Worm (Caenorhabditis elegans) whole organism, early embryonic: ENCODE results near the gene K11D12.11.

Experiments used
- B0310.2 ChIP-seq: sonication (generic microtip); optimal IDR thresholded peaks from 2 replicates; lab custom pipeline; 2016; ENCODE audit warnings: mild to moderate bottlenecking, missing genetic modification characterization, missing compliant biosample characterization
- F13C5.2 ChIP-seq: sonication (generic microtip); optimal IDR thresholded peaks from 2 replicates; lab custom pipeline; 2017; ENCODE audit warnings: mild to moderate bottlenecking, missing genetic modification characterization, inconsistent platforms, missing compliant biosample characterization
- aly-1 ChIP-seq: sonication (generic microtip); optimal IDR thresholded peaks from 2 replicates; lab custom pipeline; 2016; ENCODE audit warnings: missing genetic modification characterization, missing compliant biosample characterization
- ama-1 ChIP-seq: fragments of 150-350 bp; optimal IDR thresholded peaks from 2 replicates; lab custom pipeline; 2014
- ceh-13 ChIP-seq: fragments of 200-800 bp; sonication (Bioruptor generic); optimal IDR thresholded peaks from 2 replicates; lab custom pipeline; 2018; ENCODE audit warnings: mild to moderate bottlenecking, missing genetic modification characterization, missing compliant biosample characterization
- ceh-36 ChIP-seq: sonication (generic microtip); optimal IDR thresholded peaks from 2 replicates; lab custom pipeline; 2016; ENCODE audit warnings: missing genetic modification characterization, inconsistent platforms, missing compliant biosample characterization
- ets-7 ChIP-seq: sonication (generic microtip); optimal IDR thresholded peaks from 2 replicates; lab custom pipeline; 2016; ENCODE audit warnings: missing genotype, missing genetic modification characterization, missing compliant biosample characterization
- flt-1 ChIP-seq: fragments of 200-800 bp; sonication (Bioruptor generic); IDR thresholded peaks from 2 replicates; pipeline ENCODE4 v1.3.6; 2022; ENCODE audit warnings: missing genetic modification characterization, missing compliant biosample characterization
- hmbx-1 ChIP-seq: sonication (generic microtip); optimal IDR thresholded peaks from 2 replicates; lab custom pipeline; 2016; ENCODE audit warnings: mild to moderate bottlenecking, missing genetic modification characterization, missing compliant biosample characterization
- hmg-4 ChIP-seq: fragments of 200-800 bp; sonication (Bioruptor generic); optimal IDR thresholded peaks from 2 replicates; lab custom pipeline; 2018; ENCODE audit warnings: mild to moderate bottlenecking, missing genetic modification characterization, missing compliant biosample characterization
- hnd-1 ChIP-seq: sonication (generic microtip); optimal IDR thresholded peaks from 2 replicates; lab custom pipeline; 2016; ENCODE audit warnings: missing genetic modification characterization, missing compliant biosample characterization
- pes-1 ChIP-seq: fragments of 200-800 bp; sonication (Bioruptor generic); IDR thresholded peaks from 2 replicates; pipeline ENCODE4 v1.3.6; 2022; ENCODE audit warnings: missing genetic modification reagents, missing genetic modification characterization, missing compliant biosample characterization
- scrt-1 ChIP-seq: fragments of 200-800 bp; sonication (Bioruptor generic); IDR thresholded peaks from 2 replicates; pipeline ENCODE4 v1.3.6; 2022; ENCODE audit warnings: missing genetic modification characterization, missing compliant biosample characterization
- sea-1 ChIP-seq: fragments of 200-800 bp; sonication (Bioruptor generic); conservative IDR thresholded peaks from 2 replicates; pipeline ENCODE4 v1.3.6; 2022; ENCODE audit warnings: missing genetic modification characterization, missing compliant biosample characterization
- tbx-11 ChIP-seq: fragments of 200-800 bp; sonication (Bioruptor generic); IDR thresholded peaks from 2 replicates; pipeline ENCODE4 v1.3.6; 2022; ENCODE audit warnings: missing genetic modification characterization, missing compliant biosample characterization
- tbx-37 ChIP-seq: fragments of 200-800 bp; sonication (Bioruptor generic); conservative IDR thresholded peaks from 2 replicates; pipeline ENCODE4 v1.3.6; 2022; ENCODE audit warnings: missing genetic modification reagents, missing genetic modification characterization, missing compliant biosample characterization
- tra-4 ChIP-seq: sonication (generic microtip); optimal IDR thresholded peaks from 2 replicates; lab custom pipeline; 2017; ENCODE audit warnings: missing genetic modification characterization, missing compliant biosample characterization

K11D12.11 gene

ce11 chrV:5046558-5046957 lies 7.2 kb upstream of the K11D12.11 start:
- no peak for TF ChIP-seq B0310.2 (tag; lab: Kevin White, UChicago)
- no peak for TF ChIP-seq ets-7 (tag; lab: Kevin White, UChicago)
- no peak for TF ChIP-seq pes-1 (GFP tag; lab: Robert Waterston, UW)
- TF ChIP-seq hmbx-1, result no peak
- no peak for TF ChIP-seq tra-4 (tag; lab: Kevin White, UChicago)
- no peak for TF ChIP-seq tbx-37

ce11 chrV:5046103-5046502 lies 6.7 kb upstream of the K11D12.11 start, which contains the start of gene exc-14:
Gene exc-14 (minus strand): TSS chrV:5046203.
- TF ChIP-seq ets-7 (tag; lab: Kevin White, UChicago), result no peak
- TF ChIP-seq hmbx-1, result no peak
- no peak for TF ChIP-seq F13C5.2 (tag; lab: Kevin White, UChicago)
- no peak for TF ChIP-seq hmg-4 (GFP tag; lab: Kevin White, UChicago)
- no peak for TF ChIP-seq tbx-37
- TF ChIP-seq tbx-11 (GFP tag; lab: Robert Waterston, UW), result no peak
- TF ChIP-seq hnd-1 (tag; lab: Kevin White, UChicago), result no peak
- TF ChIP-seq ama-1 (lab: Kevin White, UChicago), result no peak
- TF ChIP-seq tra-4 (tag; lab: Kevin White, UChicago), result no peak
- no peak for TF ChIP-seq flt-1 (GFP tag; lab: Robert Waterston, UW)
- no peak for TF ChIP-seq ceh-13 (GFP tag; lab: Kevin White, UChicago)

- no peak for TF ChIP-seq scrt-1 (GFP tag; lab: Robert Waterston, UW)
- no peak for TF ChIP-seq tbx-37
- TF ChIP-seq hmg-4 (GFP tag; lab: Kevin White, UChicago), result no peak
- no peak for TF ChIP-seq hmbx-1
- TF ChIP-seq pes-1 (GFP tag; lab: Robert Waterston, UW), result no peak
- no peak for TF ChIP-seq hnd-1 (tag; lab: Kevin White, UChicago)
- TF ChIP-seq sea-1 (GFP tag; lab: Robert Waterston, UW), result no peak
These were observed 1.5 kb upstream of the K11D12.11 start, which contains the start of gene K11D12.8 for ce11 chrV:5040925-5041324. Gene K11D12.8 (minus strand): TSS chrV:5041001.

- TF ChIP-seq F13C5.2 (tag; lab: Kevin White, UChicago) (no peak), hmbx-1 (no peak), aly-1 (no peak), tbx-37 (no peak), B0310.2 (tag; lab: Kevin White, UChicago) (no peak), ama-1 (lab: Kevin White, UChicago) (no peak), hnd-1 (tag; lab: Kevin White, UChicago) (no peak), flt-1 (GFP tag; lab: Robert Waterston, UW) (no peak), sea-1 (GFP tag; lab: Robert Waterston, UW) (no peak), ceh-13 (GFP tag; lab: Kevin White, UChicago) (no peak), ceh-36 (tag; lab: Kevin White, UChicago) (no peak), tra-4 (tag; lab: Kevin White, UChicago) (no peak), ets-7 (tag; lab: Kevin White, UChicago) (no peak), scrt-1 (GFP tag; lab: Robert Waterston, UW) (no peak)
These were observed 951 bp downstream of the K11D12.11 start for ce11 chrV:5038449-5038848.

- TF ChIP-seq ceh-13 (GFP tag; lab: Kevin White, UChicago) (no peak), ceh-36 (tag; lab: Kevin White, UChicago) (no peak)
These were observed 3.0 kb downstream of the K11D12.11 start, which contains the start of gene K11D12.7 for ce11 chrV:5036364-5036763. Gene K11D12.7 (minus strand): TSS chrV:5036464.

- TF ChIP-seq tbx-37, result no peak
These were observed 4.3 kb downstream of the K11D12.11 start, which contains the start of gene K11D12.6 for ce11 chrV:5035058-5035457. Gene K11D12.6 (minus strand): TSS chrV:5035158.

- TF ChIP-seq tbx-11 (GFP tag; lab: Robert Waterston, UW) (no peak), tbx-37 (no peak), ceh-13 (GFP tag; lab: Kevin White, UChicago) (no peak), pes-1 (GFP tag; lab: Robert Waterston, UW) (no peak), ama-1 (lab: Kevin White, UChicago) (no peak), scrt-1 (GFP tag; lab: Robert Waterston, UW) (no peak), sea-1 (GFP tag; lab: Robert Waterston, UW) (no peak), aly-1 (no peak), ceh-36 (tag; lab: Kevin White, UChicago) (no peak), hnd-1 (tag; lab: Kevin White, UChicago) (no peak), hmg-4 (GFP tag; lab: Kevin White, UChicago) (no peak), F13C5.2 (tag; lab: Kevin White, UChicago) (no peak)
These were observed 6.3 kb downstream of the K11D12.11 start, which contains the start of gene K11D12.13 for ce11 chrV:5033099-5033498. Gene K11D12.13 (plus strand): TSS chrV:5033399.

ce11 chrV:5032176-5032575 lies 7.2 kb downstream of the K11D12.11 start:
- TF ChIP-seq hnd-1 (tag; lab: Kevin White, UChicago), result no peak
- no peak for TF ChIP-seq hmg-4 (GFP tag; lab: Kevin White, UChicago)
- TF ChIP-seq sea-1 (GFP tag; lab: Robert Waterston, UW), result no peak
- TF ChIP-seq B0310.2 (tag; lab: Kevin White, UChicago), result no peak
- no peak for TF ChIP-seq tbx-11 (GFP tag; lab: Robert Waterston, UW)
- TF ChIP-seq ceh-36 (tag; lab: Kevin White, UChicago), result no peak
- no peak for TF ChIP-seq tra-4 (tag; lab: Kevin White, UChicago)
- no peak for TF ChIP-seq flt-1 (GFP tag; lab: Robert Waterston, UW)
- no peak for TF ChIP-seq ceh-13 (GFP tag; lab: Kevin White, UChicago)
- no peak for TF ChIP-seq hmbx-1
- TF ChIP-seq aly-1, result no peak
- no peak for TF ChIP-seq scrt-1 (GFP tag; lab: Robert Waterston, UW)
- TF ChIP-seq F13C5.2 (tag; lab: Kevin White, UChicago), result no peak
- no peak for TF ChIP-seq pes-1 (GFP tag; lab: Robert Waterston, UW)
- TF ChIP-seq tbx-37, result no peak
- no peak for TF ChIP-seq ets-7 (tag; lab: Kevin White, UChicago)
- no peak for TF ChIP-seq ama-1 (lab: Kevin White, UChicago)
